Fruit fly (Drosophila melanogaster) whole organism, adult: ENCODE results near the gene SmydA-3.
A peak's percentile ranks its signal among the peaks of the same experiment; 100 is the strongest.

Experiments used
- CG12768 ChIP-seq: fragments of 200-800 bp; sonication (Bioruptor generic); optimal IDR thresholded peaks from 2 replicates; lab custom pipeline; 2017; ENCODE audit warnings: missing biosample characterization, missing genetic modification characterization, mild to moderate bottlenecking, moderate library complexity, missing genetic modification reagents
- CG33017 ChIP-seq: fragments of 200-800 bp; sonication (Bioruptor generic); optimal IDR thresholded peaks from 2 replicates; lab custom pipeline; 2018; ENCODE audit warnings: missing biosample characterization, mild to moderate bottlenecking, missing genetic modification characterization, moderate library complexity
- CG5204 ChIP-seq: fragments of 200-800 bp; sonication (Bioruptor generic); optimal IDR thresholded peaks from 2 replicates; lab custom pipeline; 2016; ENCODE audit warnings: missing biosample characterization, missing genetic modification characterization
- CG7101 ChIP-seq: fragments of 200-800 bp; sonication (Bioruptor generic); optimal IDR thresholded peaks from 2 replicates; lab custom pipeline; 2018; ENCODE audit warnings: missing biosample characterization, mild to moderate bottlenecking, missing genetic modification characterization, moderate library complexity
- Clk ChIP-seq: fragments of 200-800 bp; sonication (Bioruptor generic); optimal IDR thresholded peaks from 2 replicates; lab custom pipeline; 2017; ENCODE audit warnings: missing biosample characterization, missing genetic modification characterization
- Crg-1 ChIP-seq: fragments of 200-800 bp; sonication (Bioruptor generic); optimal IDR thresholded peaks from 2 replicates; lab custom pipeline; 2016; ENCODE audit warnings: missing biosample characterization, missing genetic modification characterization
- Mnt ChIP-seq: fragments of 200-800 bp; sonication (Bioruptor generic); optimal IDR thresholded peaks from 2 replicates; lab custom pipeline; 2016; ENCODE audit warnings: missing biosample characterization, mild to moderate bottlenecking, missing genetic modification characterization
- cic ChIP-seq: fragments of 200-800 bp; sonication (Bioruptor generic); optimal IDR thresholded peaks from 2 replicates; lab custom pipeline; 2017; ENCODE audit warnings: missing biosample characterization, mild to moderate bottlenecking, missing genetic modification characterization, moderate library complexity
- toe ChIP-seq: fragments of 200-800 bp; sonication (Bioruptor generic); optimal IDR thresholded peaks from 2 replicates; lab custom pipeline; 2016; ENCODE audit warnings: missing biosample characterization, missing genetic modification characterization

- TF ChIP-seq toe (GFP tag; lab: Kevin White, UChicago) (peak; percentile 7), CG5204 (GFP tag; lab: Kevin White, UChicago) (no peak), CG33017 (tag; lab: Kevin White, UChicago) (no peak), Mnt (GFP tag; lab: Kevin White, UChicago) (peak; percentile 80), Clk (no peak), CG7101 (tag; lab: Kevin White, UChicago) (no peak), cic (GFP tag; lab: Kevin White, UChicago) (peak; percentile 31), Crg-1 (peak; percentile 3), CG12768 (GFP tag; lab: Kevin White, UChicago) (no peak)
These were observed 514 bp downstream of the SmydA-3 start, which contains the start of gene porin for dm6 chr2L:10850320-10850990.
